Fruit fly (Drosophila melanogaster) whole organism, embryonic: Measurements from ENCODE around the gene CG15347.

Experiments used
- CG10543 ChIP-seq: fragments of 200-800 bp; sonication (Bioruptor generic); optimal IDR thresholded peaks from 3 replicates; lab custom pipeline; 2017; ENCODE audit warnings: missing biosample characterization, mild to moderate bottlenecking, missing genetic modification characterization, moderate library complexity
- CG10959 ChIP-seq: fragments of 200-800 bp; sonication (Bioruptor generic); IDR thresholded peaks from 2 replicates; pipeline ENCODE4 v1.3.6; 2022; ENCODE audit warnings: missing biosample characterization, missing genetic modification characterization
- CG13424 ChIP-seq: fragments of 200-800 bp; sonication (Bioruptor generic); optimal IDR thresholded peaks from 2 replicates; lab custom pipeline; 2019; ENCODE audit warnings: missing biosample characterization, mild to moderate bottlenecking, missing genetic modification characterization, moderate library complexity
- CG15601 ChIP-seq: fragments of 200-800 bp; sonication (Bioruptor generic); optimal IDR thresholded peaks from 3 replicates; lab custom pipeline; 2019; ENCODE audit warnings: missing biosample characterization, mild to moderate bottlenecking, missing genetic modification characterization, moderate library complexity
- CG1602 ChIP-seq: fragments of 200-800 bp; sonication (Bioruptor generic); optimal IDR thresholded peaks from 3 replicates; lab custom pipeline; 2016; ENCODE audit warnings: missing biosample characterization, missing genetic modification characterization
- CG2120 ChIP-seq: fragments of 200-800 bp; sonication (Bioruptor generic); optimal IDR thresholded peaks from 3 replicates; lab custom pipeline; 2016; ENCODE audit warnings: missing biosample characterization, missing genetic modification characterization
- CG32532 ChIP-seq: fragments of 200-800 bp; sonication (Bioruptor generic); IDR thresholded peaks from 2 replicates; pipeline ENCODE4 v1.3.6; 2022; ENCODE audit warnings: missing biosample characterization, missing genetic modification characterization
- CG5953 ChIP-seq: fragments of 200-800 bp; sonication (Bioruptor generic); IDR thresholded peaks from 2 replicates; pipeline ENCODE4 v1.3.6; 2022; ENCODE audit warnings: missing biosample characterization, missing genetic modification characterization
- CG6175 ChIP-seq: fragments of 200-800 bp; sonication (Bioruptor generic); IDR thresholded peaks from 3 replicates; pipeline ENCODE4 v1.3.6; 2022; ENCODE audit warnings: missing biosample characterization, missing genetic modification characterization
- CG6765 ChIP-seq: fragments of 200-800 bp; sonication (Bioruptor generic); optimal IDR thresholded peaks from 3 replicates; lab custom pipeline; 2017; ENCODE audit warnings: missing biosample characterization, mild to moderate bottlenecking, missing genetic modification characterization
- CG7357 ChIP-seq: fragments of 200-800 bp; sonication (Bioruptor generic); IDR thresholded peaks from 3 replicates; pipeline ENCODE4 v1.3.6; 2022; ENCODE audit warnings: missing biosample characterization, missing genetic modification characterization
- CG7745 ChIP-seq: fragments of 200-800 bp; sonication (Bioruptor generic); optimal IDR thresholded peaks from 2 replicates; lab custom pipeline; 2018; ENCODE audit warnings: missing biosample characterization, mild to moderate bottlenecking, missing genetic modification characterization, moderate library complexity
- CG8765 ChIP-seq: fragments of 200-800 bp; sonication (Bioruptor generic); IDR thresholded peaks from 2 replicates; pipeline ENCODE4 v1.3.6; 2022; ENCODE audit warnings: missing biosample characterization, missing genetic modification characterization
- CkIIα-i1 ChIP-seq: fragments of 200-800 bp; sonication (Bioruptor generic); IDR thresholded peaks from 2 replicates; pipeline ENCODE4 v1.3.6; 2022; ENCODE audit warnings: missing biosample characterization, missing genetic modification characterization
- E2f1 ChIP-seq: fragments of 200-800 bp; sonication (Bioruptor generic); IDR thresholded peaks from 2 replicates; pipeline ENCODE4 v1.3.6; 2022; ENCODE audit warnings: missing biosample characterization, missing genetic modification characterization
- HmgD ChIP-seq: fragments of 200-800 bp; sonication (Bioruptor generic); optimal IDR thresholded peaks from 3 replicates; lab custom pipeline; 2016; ENCODE audit warnings: missing biosample characterization, missing genetic modification characterization
- Kr ChIP-seq: fragments of 200-800 bp; sonication (Bioruptor generic); optimal IDR thresholded peaks from 2 replicates; lab custom pipeline; 2017; ENCODE audit warnings: missing biosample characterization, mild to moderate bottlenecking, missing genetic modification characterization
- Max ChIP-seq: fragments of 200-800 bp; sonication (Bioruptor generic); optimal IDR thresholded peaks from 2 replicates; lab custom pipeline; 2016; ENCODE audit warnings: missing biosample characterization, mild to moderate bottlenecking, missing genetic modification characterization
- Med ChIP-seq: fragments of 200-800 bp; sonication (Bioruptor generic); peaks from one replicate; lab custom pipeline; 2016; ENCODE audit warnings: missing biosample characterization, missing genetic modification characterization, mild to moderate bottlenecking, inconsistent platforms, moderate library complexity
- NC2α ChIP-seq: fragments of 200-800 bp; sonication (Bioruptor generic); optimal IDR thresholded peaks from 2 replicates; lab custom pipeline; 2016; ENCODE audit warnings: missing biosample characterization, missing genetic modification characterization
- NfI ChIP-seq: fragments of 200-800 bp; sonication (Bioruptor generic); optimal IDR thresholded peaks from 3 replicates; lab custom pipeline; 2018; ENCODE audit warnings: missing biosample characterization, mild to moderate bottlenecking, missing genetic modification characterization, moderate library complexity
- Oli ChIP-seq: fragments of 200-800 bp; sonication (Bioruptor generic); optimal IDR thresholded peaks from 2 replicates; lab custom pipeline; 2018; ENCODE audit warnings: missing biosample characterization, mild to moderate bottlenecking, missing genetic modification characterization, moderate library complexity
- Rx ChIP-seq: fragments of 200-800 bp; sonication (Bioruptor generic); IDR thresholded peaks from 2 replicates; pipeline ENCODE4 v1.3.6; 2022; ENCODE audit warnings: missing biosample characterization, missing genetic modification characterization
- Sin3A ChIP-seq: fragments of >200 bp; optimal IDR thresholded peaks from 2 replicates; lab custom pipeline; 2018
- Sry-δ ChIP-seq: fragments of 200-800 bp; sonication (Bioruptor generic); optimal IDR thresholded peaks from 2 replicates; lab custom pipeline; 2016; ENCODE audit warnings: missing biosample characterization, missing genetic modification characterization
- TFAM ChIP-seq: fragments of 200-800 bp; sonication (Bioruptor generic); optimal IDR thresholded peaks from 2 replicates; lab custom pipeline; 2017; ENCODE audit warnings: missing biosample characterization, missing genetic modification characterization, inconsistent platforms
- ato ChIP-seq: fragments of 200-800 bp; sonication (Bioruptor generic); IDR thresholded peaks from 2 replicates; pipeline ENCODE4 v1.3.6; 2022; ENCODE audit warnings: missing biosample characterization, missing genetic modification characterization; ENCODE audit not compliant: partially characterized antibody
- bab2 ChIP-seq: fragments of 200-800 bp; sonication (Bioruptor generic); optimal IDR thresholded peaks from 2 replicates; lab custom pipeline; 2016; ENCODE audit warnings: missing biosample characterization, missing genetic modification characterization
- bigmax ChIP-seq: fragments of 200-800 bp; sonication (Bioruptor generic); optimal IDR thresholded peaks from 2 replicates; lab custom pipeline; 2018; ENCODE audit warnings: missing biosample characterization, mild to moderate bottlenecking, missing genetic modification characterization
- caup ChIP-seq: fragments of 200-800 bp; sonication (Bioruptor generic); optimal IDR thresholded peaks from 3 replicates; lab custom pipeline; 2017; ENCODE audit warnings: missing biosample characterization, mild to moderate bottlenecking, missing genetic modification characterization, moderate library complexity; ENCODE audit not compliant: severe bottlenecking
- ci ChIP-seq: fragments of 200-800 bp; sonication (Bioruptor generic); IDR thresholded peaks from 3 replicates; pipeline ENCODE4 v1.3.6; 2022; ENCODE audit warnings: missing biosample characterization, missing genetic modification characterization
- dan ChIP-seq: fragments of 200-800 bp; sonication (Bioruptor generic); IDR thresholded peaks from 2 replicates; pipeline ENCODE4 v1.3.6; 2022; ENCODE audit warnings: missing biosample characterization, missing genetic modification characterization
- dmrt99B ChIP-seq: fragments of 200-800 bp; sonication (Bioruptor generic); optimal IDR thresholded peaks from 2 replicates; lab custom pipeline; 2018; ENCODE audit warnings: missing biosample characterization, mild to moderate bottlenecking, missing genetic modification characterization, moderate library complexity
- en ChIP-seq: fragments of 200-800 bp; sonication (Bioruptor generic); optimal IDR thresholded peaks from 2 replicates; lab custom pipeline; 2016; ENCODE audit warnings: missing biosample characterization, missing genetic modification characterization
- eve ChIP-seq, 2 experiments: fragments of >200 bp; optimal IDR thresholded peaks; 2 replicates each; lab custom pipeline; 2017; ENCODE audit warnings: missing biosample characterization in 2 of 2, missing genetic modification characterization in 2 of 2
- ewg ChIP-seq: fragments of 200-800 bp; sonication (Bioruptor generic); optimal IDR thresholded peaks from 3 replicates; lab custom pipeline; 2017; ENCODE audit warnings: mild to moderate bottlenecking, missing biosample characterization, missing genetic modification reagents, missing genetic modification characterization
- fd64A ChIP-seq: fragments of 200-800 bp; sonication (Bioruptor generic); optimal IDR thresholded peaks from 3 replicates; lab custom pipeline; 2018; ENCODE audit warnings: missing biosample characterization, mild to moderate bottlenecking, missing genetic modification characterization
- fru ChIP-seq: fragments of >200 bp; optimal IDR thresholded peaks from 2 replicates; lab custom pipeline; 2017
- gem ChIP-seq: fragments of 200-800 bp; sonication (Bioruptor generic); optimal IDR thresholded peaks from 2 replicates; lab custom pipeline; 2019; ENCODE audit warnings: missing biosample characterization, mild to moderate bottlenecking, missing genetic modification characterization, moderate library complexity
- hbn ChIP-seq: fragments of 200-800 bp; sonication (Bioruptor generic); IDR thresholded peaks from 2 replicates; pipeline ENCODE4 v1.3.6; 2022; ENCODE audit warnings: missing biosample characterization, missing genetic modification characterization; ENCODE audit not compliant: partially characterized antibody
- hth ChIP-seq: fragments of >200 bp; optimal IDR thresholded peaks from 2 replicates; lab custom pipeline; 2017; ENCODE audit warnings: inconsistent platforms
- lab ChIP-seq: fragments of 200-800 bp; sonication (Bioruptor generic); optimal IDR thresholded peaks from 3 replicates; lab custom pipeline; 2017; ENCODE audit warnings: missing biosample characterization, missing genetic modification characterization, mild to moderate bottlenecking, moderate library complexity, missing genetic modification reagents
- luna ChIP-seq: fragments of 200-800 bp; sonication (Bioruptor generic); optimal IDR thresholded peaks from 2 replicates; lab custom pipeline; 2016; ENCODE audit warnings: missing biosample characterization, missing genetic modification characterization
- mirr ChIP-seq: fragments of 200-800 bp; sonication (Bioruptor generic); optimal IDR thresholded peaks from 3 replicates; lab custom pipeline; 2018; ENCODE audit warnings: missing biosample characterization, mild to moderate bottlenecking, missing genetic modification characterization
- nerfin-1 ChIP-seq: fragments of 200-800 bp; sonication (Bioruptor generic); optimal IDR thresholded peaks from 3 replicates; lab custom pipeline; 2019; ENCODE audit warnings: missing biosample characterization, mild to moderate bottlenecking, missing genetic modification characterization, moderate library complexity
- pan ChIP-seq, 4 experiments: fragments of >200 bp in 3 of 4; fragments of 200-800 bp in 1 of 4; sonication (Bioruptor generic) in 1 of 4; optimal IDR thresholded peaks in 3 of 4; IDR thresholded peaks in 1 of 4; 2 replicates each; pipeline versions ENCODE4 v1.3.6 to Lab custom; 2017 to 2022; ENCODE audit warnings: missing biosample characterization in 2 of 4, missing genetic modification characterization in 2 of 4, mixed read lengths in 1 of 4
- repo ChIP-seq: fragments of 200-800 bp; sonication (Bioruptor generic); optimal IDR thresholded peaks from 2 replicates; lab custom pipeline; 2016; ENCODE audit warnings: missing biosample characterization, missing genetic modification characterization
- schlank ChIP-seq: fragments of 200-800 bp; sonication (Bioruptor generic); optimal IDR thresholded peaks from 2 replicates; lab custom pipeline; 2018; ENCODE audit warnings: missing biosample characterization, mild to moderate bottlenecking, missing genetic modification characterization
- sisA ChIP-seq: fragments of 200-800 bp; sonication (Bioruptor generic); IDR thresholded peaks from 2 replicates; pipeline ENCODE4 v1.3.6; 2022; ENCODE audit warnings: missing biosample characterization, missing genetic modification characterization
- slp2 ChIP-seq: fragments of 200-800 bp; sonication (Bioruptor generic); optimal IDR thresholded peaks from 2 replicates; lab custom pipeline; 2016; ENCODE audit warnings: missing biosample characterization, missing genetic modification characterization

CG15347 gene

DNA sequence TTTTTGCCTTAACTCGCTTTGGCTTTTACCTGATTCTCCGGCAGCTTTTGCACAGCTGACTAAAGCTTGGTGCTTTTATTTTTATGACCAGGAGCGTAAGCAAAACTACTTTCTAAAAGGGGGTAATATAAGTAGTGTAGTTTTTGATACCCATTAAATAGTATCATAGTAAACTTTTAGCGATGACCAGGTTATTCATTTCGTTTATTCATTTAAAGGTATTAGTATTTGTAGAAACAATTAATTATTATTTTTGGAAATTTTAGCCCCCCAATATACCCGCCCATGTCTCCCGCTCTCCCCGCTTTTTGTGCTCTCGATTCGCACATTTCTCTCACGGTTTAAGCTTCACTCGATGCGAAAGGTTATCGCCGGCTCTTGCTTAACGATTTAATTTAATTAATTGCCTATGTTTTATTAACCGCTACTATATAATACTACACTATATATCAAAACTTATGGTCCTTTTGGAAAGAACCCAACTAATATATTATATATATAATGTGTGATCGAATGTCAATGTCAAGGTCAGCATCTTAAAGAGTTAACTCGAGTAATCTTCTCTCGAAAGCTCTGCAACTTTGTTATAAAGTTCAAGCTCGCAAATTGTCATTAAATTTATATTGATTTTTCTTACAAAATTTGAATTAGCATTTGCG, 3.8 kb upstream of the CG15347 start, which contains the start of gene Sptr (continued):
- peak; percentile 31; the same call in 1 of the 2 replicates for TF ChIP-seq CG10959 (GFP tag; lab: Robert Waterston, UW)
- TF ChIP-seq E2f1 (GFP tag; lab: Robert Waterston, UW): peak; percentile 87
- peak; percentile 86 for TF ChIP-seq Oli (tag; lab: Kevin White, UChicago)
- no peak for TF ChIP-seq NC2α (GFP tag; lab: Kevin White, UChicago)
- peak; percentile 96 for TF ChIP-seq CG2120 (GFP tag; lab: Kevin White, UChicago)
- no peak for TF ChIP-seq Kr (GFP tag; lab: Kevin White, UChicago)
- peak; percentile 84 for TF ChIP-seq NfI (GFP tag; lab: Kevin White, UChicago)
- TF ChIP-seq CG7357: peak; percentile 73
- TF ChIP-seq CG7745 (tag; lab: Kevin White, UChicago): no peak
- TF ChIP-seq CG32532 (GFP tag; lab: Robert Waterston, UW): peak; percentile 95
- TF ChIP-seq luna: peak; percentile 65
- TF ChIP-seq CkIIα-i1: no peak
- peak; percentile 75 for TF ChIP-seq CG5953
- no peak for TF ChIP-seq dan
- TF ChIP-seq CG6175 (GFP tag; lab: Robert Waterston, UW): peak; percentile 78; the same call in 2 of the 3 replicates
- TF ChIP-seq dmrt99B (tag; lab: Kevin White, UChicago): peak; percentile 92
- TF ChIP-seq CG10543 (GFP tag; lab: Kevin White, UChicago): peak; percentile 91
- TF ChIP-seq Sin3A (lab: Kevin White, UChicago): no peak
- peak; percentile 63; the same call in 1 of the 2 replicates for TF ChIP-seq CG8765 (GFP tag; lab: Robert Waterston, UW)
- no peak for TF ChIP-seq TFAM (GFP tag; lab: Kevin White, UChicago)
- TF ChIP-seq hbn (GFP tag; lab: Robert Waterston, UW): no peak
- TF ChIP-seq fd64A (GFP tag; lab: Kevin White, UChicago): no peak
- peak; percentile 74 for TF ChIP-seq CG1602 (GFP tag; lab: Kevin White, UChicago)
- peak; percentile 22 for TF ChIP-seq en (GFP tag; lab: Kevin White, UChicago)
- peak; percentile 26 for TF ChIP-seq Sry-δ (GFP tag; lab: Kevin White, UChicago)
- no peak for TF ChIP-seq pan (optimal IDR thresholded peaks at IDR 0.05; lab: Kevin White, UChicago)
- TF ChIP-seq pan (GFP tag; optimal IDR thresholded peaks at IDR 0.05 in 1 of 2, IDR thresholded peaks at IDR 0.05 in 1 of 2): peak in 1 of 2 experiments; percentile 94
- no peak for TF ChIP-seq fru (lab: Kevin White, UChicago)
- peak; percentile 63 for TF ChIP-seq mirr (GFP tag; lab: Kevin White, UChicago)
- peak; percentile 81 for TF ChIP-seq sisA
- peak; percentile 76 for TF ChIP-seq schlank (tag; lab: Kevin White, UChicago)
- peak; percentile 67 for TF ChIP-seq nerfin-1 (tag; lab: Kevin White, UChicago)
- TF ChIP-seq slp2: peak; percentile 38
- TF ChIP-seq hth (lab: Kevin White, UChicago): no peak
- peak; percentile 66 for TF ChIP-seq ewg
- TF ChIP-seq Rx: peak; percentile 82
- TF ChIP-seq caup: peak; percentile 92
- peak; percentile 96 for TF ChIP-seq lab
- no peak for TF ChIP-seq ato (GFP tag; lab: Robert Waterston, UW)
- TF ChIP-seq bab2: peak; percentile 76
- no peak for TF ChIP-seq bigmax
- peak; percentile 96 for TF ChIP-seq Med (GFP tag; lab: Kevin White, UChicago)
- TF ChIP-seq repo (GFP tag; lab: Kevin White, UChicago): peak; percentile 59
- peak; percentile 67 for TF ChIP-seq Max
- peak; percentile 93 for TF ChIP-seq gem (tag; lab: Kevin White, UChicago)
- peak; percentile 91 for TF ChIP-seq CG13424
- peak; percentile 58 for TF ChIP-seq CG15601 (tag; lab: Kevin White, UChicago)
- TF ChIP-seq ci (GFP tag; lab: Robert Waterston, UW): peak; percentile 88
- no peak for TF ChIP-seq eve (GFP tag; optimal IDR thresholded peaks at IDR 0.05; lab: Kevin White, UChicago)
- no peak for TF ChIP-seq HmgD (GFP tag; lab: Kevin White, UChicago)
- peak; percentile 91 for TF ChIP-seq CG6765 (GFP tag; lab: Kevin White, UChicago)
